Worm (Caenorhabditis elegans) whole organism, L4 larva: ENCODE results near the gene K10H10.13.

Experiments used
- F10B5.3 ChIP-seq: sonication (generic microtip); optimal IDR thresholded peaks from 2 replicates; lab custom pipeline; 2016; ENCODE audit warnings: mild to moderate bottlenecking, missing genetic modification characterization, missing compliant biosample characterization
- F49E8.2 ChIP-seq: sonication (generic microtip); optimal IDR thresholded peaks from 2 replicates; lab custom pipeline; 2016; ENCODE audit warnings: missing compliant biosample characterization, mild to moderate bottlenecking, missing genetic modification characterization, borderline replicate concordance
- R02D3.7 ChIP-seq: fragments of 150-350 bp; sonication (generic microtip); optimal IDR thresholded peaks from 3 replicates; lab custom pipeline; 2014; ENCODE audit warnings: missing biosample characterization, missing genetic modification characterization
- T20F7.1 ChIP-seq: fragments of 200-800 bp; sonication (Bioruptor generic); optimal IDR thresholded peaks from 2 replicates; lab custom pipeline; 2018; ENCODE audit warnings: mild to moderate bottlenecking, missing genetic modification characterization, missing compliant biosample characterization
- T26A8.4 ChIP-seq: fragments of 200-800 bp; sonication (Bioruptor generic); IDR thresholded peaks from 2 replicates; pipeline ENCODE4 v1.3.6; 2022; ENCODE audit warnings: missing genetic modification characterization, missing compliant biosample characterization
- Y105C5A.15 ChIP-seq: fragments of 200-800 bp; sonication (Bioruptor generic); IDR thresholded peaks from 2 replicates; pipeline ENCODE4 v1.3.6; 2022; ENCODE audit warnings: missing genetic modification characterization, missing compliant biosample characterization
- Y5F2A.4 ChIP-seq: fragments of 200-800 bp; sonication (Bioruptor generic); optimal IDR thresholded peaks from 2 replicates; lab custom pipeline; 2018; ENCODE audit warnings: mild to moderate bottlenecking, missing genetic modification characterization, missing compliant biosample characterization
- ZK337.2 ChIP-seq: fragments of 200-800 bp; sonication (Bioruptor generic); IDR thresholded peaks from 2 replicates; pipeline ENCODE4 v1.3.6; 2022; ENCODE audit warnings: missing genetic modification reagents, missing genetic modification characterization, missing compliant biosample characterization
- aha-1 ChIP-seq: fragments of 150-350 bp; peaks from one replicate; lab custom pipeline; 2014; ENCODE audit warnings: missing biosample characterization, missing genetic modification characterization
- ceh-28 ChIP-seq: fragments of 150-350 bp; optimal IDR thresholded peaks from 2 replicates; lab custom pipeline; 2014; ENCODE audit warnings: missing biosample characterization, missing genetic modification reagents, missing genetic modification characterization
- ceh-62 ChIP-seq: sonication (generic microtip); optimal IDR thresholded peaks from 2 replicates; lab custom pipeline; 2017; ENCODE audit warnings: missing biosample characterization, missing genetic modification characterization
- ctbp-1 ChIP-seq: fragments of 200-800 bp; sonication (Bioruptor generic); IDR thresholded peaks from 2 replicates; pipeline ENCODE4 v1.3.6; 2022; ENCODE audit warnings: missing genetic modification reagents, missing genetic modification characterization, missing compliant biosample characterization
- daf-8 ChIP-seq: fragments of 200-800 bp; sonication (Bioruptor generic); IDR thresholded peaks from 2 replicates; pipeline ENCODE4 v1.3.6; 2022; ENCODE audit warnings: missing genetic modification characterization, missing compliant biosample characterization
- dmd-6 ChIP-seq: fragments of 200-800 bp; sonication (Bioruptor generic); IDR thresholded peaks from 2 replicates; pipeline ENCODE4 v1.3.6; 2022; ENCODE audit warnings: missing genetic modification reagents, missing genetic modification characterization, missing compliant biosample characterization
- dmd-8 ChIP-seq: fragments of 200-800 bp; sonication (Bioruptor generic); IDR thresholded peaks from 2 replicates; pipeline ENCODE4 v1.3.6; 2022; ENCODE audit warnings: missing genetic modification characterization, missing compliant biosample characterization
- dmd-9 ChIP-seq: fragments of 200-800 bp; sonication (Bioruptor generic); IDR thresholded peaks from 2 replicates; pipeline ENCODE4 v1.3.6; 2022; ENCODE audit warnings: missing genetic modification reagents, missing genetic modification characterization, missing compliant biosample characterization
- dpl-1 ChIP-seq: fragments of 150-350 bp; optimal IDR thresholded peaks from 2 replicates; lab custom pipeline; 2014; ENCODE audit warnings: missing biosample characterization, missing genetic modification reagents, missing genetic modification characterization
- dve-1 ChIP-seq: sonication (generic microtip); optimal IDR thresholded peaks from 2 replicates; lab custom pipeline; 2017; ENCODE audit warnings: antibody characterized with exemption, mild to moderate bottlenecking, missing genetic modification characterization, missing compliant biosample characterization; ENCODE audit not compliant: insufficient read depth
- egl-27 ChIP-seq: sonication (generic microtip); optimal IDR thresholded peaks from 3 replicates; lab custom pipeline; 2017; ENCODE audit warnings: missing biosample characterization, missing genetic modification reagents, missing genetic modification characterization
- jun-1 ChIP-seq: fragments of 150-350 bp; optimal IDR thresholded peaks from 2 replicates; lab custom pipeline; 2014; ENCODE audit warnings: missing biosample characterization, missing genetic modification reagents, missing genetic modification characterization
- lin-15B ChIP-seq: fragments of 150-350 bp; sonication (generic microtip); optimal IDR thresholded peaks from 3 replicates; lab custom pipeline; 2014; ENCODE audit warnings: missing biosample characterization, missing genetic modification characterization
- lin-29 ChIP-seq: fragments of 200-800 bp; sonication (Bioruptor generic); IDR thresholded peaks from 2 replicates; pipeline ENCODE4 v1.3.6; 2022; ENCODE audit warnings: missing genetic modification reagents, missing genetic modification characterization, missing compliant biosample characterization
- lin-39 ChIP-seq: fragments of 150-350 bp; optimal IDR thresholded peaks from 2 replicates; lab custom pipeline; 2014; ENCODE audit warnings: missing biosample characterization, missing genetic modification reagents, missing genetic modification characterization
- madf-5 ChIP-seq, 2 experiments: fragments of 200-800 bp; sonication (Bioruptor generic); IDR thresholded peaks; 2 replicates each; pipeline ENCODE4 v1.3.6; 2022; ENCODE audit warnings: missing compliant biosample characterization in 2 of 2, missing genetic modification characterization in 2 of 2
- mep-1 ChIP-seq: fragments of 150-350 bp; sonication (generic microtip); optimal IDR thresholded peaks from 3 replicates; lab custom pipeline; 2014; ENCODE audit warnings: missing biosample characterization, missing genetic modification characterization
- mxl-2 ChIP-seq: fragments of 200-800 bp; sonication (Bioruptor generic); conservative IDR thresholded peaks from 2 replicates; pipeline ENCODE4 v1.3.6; 2022; ENCODE audit warnings: missing genetic modification reagents, missing genetic modification characterization, missing compliant biosample characterization
- mxl-3 ChIP-seq: fragments of 200-800 bp; sonication (Bioruptor generic); optimal IDR thresholded peaks from 2 replicates; lab custom pipeline; 2018; ENCODE audit warnings: mild to moderate bottlenecking, missing genetic modification characterization, missing compliant biosample characterization
- nhr-102 ChIP-seq: sonication (generic microtip); optimal IDR thresholded peaks from 2 replicates; lab custom pipeline; 2016; ENCODE audit warnings: mild to moderate bottlenecking, missing genetic modification characterization, moderate library complexity, missing compliant biosample characterization
- nhr-11 ChIP-seq: fragments of 150-350 bp; optimal IDR thresholded peaks from 2 replicates; lab custom pipeline; 2014; ENCODE audit warnings: missing biosample characterization, missing genetic modification characterization
- nhr-111 ChIP-seq: fragments of 200-800 bp; sonication (Bioruptor generic); optimal IDR thresholded peaks from 2 replicates; lab custom pipeline; 2018; ENCODE audit warnings: mild to moderate bottlenecking, missing genetic modification characterization, missing compliant biosample characterization
- nhr-237 ChIP-seq: sonication (generic microtip); optimal IDR thresholded peaks from 2 replicates; lab custom pipeline; 2017; ENCODE audit warnings: missing biosample characterization, missing genetic modification characterization
- nhr-28 ChIP-seq: fragments of 150-350 bp; optimal IDR thresholded peaks from 2 replicates; lab custom pipeline; 2014; ENCODE audit warnings: missing biosample characterization, missing genetic modification characterization
- nhr-41 ChIP-seq: fragments of 200-800 bp; sonication (Bioruptor generic); IDR thresholded peaks from 2 replicates; pipeline ENCODE4 v1.3.6; 2022; ENCODE audit warnings: missing genetic modification reagents, missing genetic modification characterization, missing compliant biosample characterization
- nhr-48 ChIP-seq: sonication (generic microtip); optimal IDR thresholded peaks from 2 replicates; lab custom pipeline; 2016; ENCODE audit warnings: mild to moderate bottlenecking, missing genetic modification characterization, missing compliant biosample characterization
- nhr-6 ChIP-seq: fragments of 150-350 bp; optimal IDR thresholded peaks from 2 replicates; lab custom pipeline; 2014; ENCODE audit warnings: missing biosample characterization, missing genetic modification characterization
- pha-4 ChIP-seq, 2 experiments: fragments of 150-350 bp in 1 of 2; fragments of 200-800 bp in 1 of 2; sonication (Bioruptor generic) in 1 of 2; IDR thresholded peaks in 1 of 2; optimal IDR thresholded peaks in 1 of 2; 2 replicates each; pipeline versions ENCODE4 v1.3.6 to Lab custom; 2014 to 2022; ENCODE audit warnings: missing genetic modification characterization in 2 of 2, missing genetic modification reagents in 2 of 2, missing biosample characterization in 1 of 2, missing compliant biosample characterization in 1 of 2
- php-3 ChIP-seq: fragments of 200-800 bp; sonication (Bioruptor generic); IDR thresholded peaks from 2 replicates; pipeline ENCODE4 v1.3.6; 2022; ENCODE audit warnings: missing genetic modification reagents, missing genetic modification characterization, missing compliant biosample characterization
- pqm-1 ChIP-seq: sonication (generic microtip); optimal IDR thresholded peaks from 2 replicates; lab custom pipeline; 2017; ENCODE audit warnings: missing biosample characterization, missing genetic modification characterization
- rbr-2 ChIP-seq: sonication (generic microtip); optimal IDR thresholded peaks from 2 replicates; lab custom pipeline; 2016; ENCODE audit warnings: missing genotype, missing genetic modification characterization, missing compliant biosample characterization
- sdz-12 ChIP-seq: fragments of 200-800 bp; sonication (Bioruptor generic); optimal IDR thresholded peaks from 2 replicates; lab custom pipeline; 2018; ENCODE audit warnings: mild to moderate bottlenecking, missing genetic modification characterization, missing compliant biosample characterization
- snpc-1.2 ChIP-seq: fragments of 200-800 bp; sonication (Bioruptor generic); IDR thresholded peaks from 2 replicates; pipeline ENCODE4 v1.3.6; 2022; ENCODE audit warnings: missing genetic modification reagents, missing genetic modification characterization, missing compliant biosample characterization
- snpc-4 ChIP-seq: fragments of 150-350 bp; optimal IDR thresholded peaks from 2 replicates; lab custom pipeline; 2014; ENCODE audit warnings: missing biosample characterization, missing genetic modification characterization
- spr-1 ChIP-seq: sonication (generic microtip); optimal IDR thresholded peaks from 2 replicates; lab custom pipeline; 2016; ENCODE audit warnings: mild to moderate bottlenecking, missing genetic modification characterization, missing compliant biosample characterization
- tag-97 ChIP-seq: fragments of 200-800 bp; sonication (Bioruptor generic); IDR thresholded peaks from 2 replicates; pipeline ENCODE4 v1.3.6; 2022; ENCODE audit warnings: missing genetic modification characterization, missing compliant biosample characterization
- unc-130 ChIP-seq: sonication (generic microtip); optimal IDR thresholded peaks from 2 replicates; lab custom pipeline; 2016; ENCODE audit warnings: missing genetic modification reagents, missing genetic modification characterization, missing compliant biosample characterization
- unc-39 ChIP-seq: sonication (generic microtip); optimal IDR thresholded peaks from 2 replicates; lab custom pipeline; 2017; ENCODE audit warnings: missing biosample characterization, missing genetic modification characterization
- unc-62 ChIP-seq, 3 experiments: fragments of 150-350 bp in 1 of 3; sonication (generic microtip); optimal IDR thresholded peaks in 2 of 3; peaks in 1 of 3; 1 replicate in 1 of 3; 2 replicates in 2 of 3; lab custom pipeline; 2014 to 2017; ENCODE audit warnings: missing biosample characterization in 3 of 3, missing genetic modification characterization in 3 of 3, missing genetic modification reagents in 3 of 3, missing genotype in 1 of 3
- vab-7 ChIP-seq: fragments of 200-800 bp; sonication (Bioruptor generic); IDR thresholded peaks from 2 replicates; pipeline ENCODE4 v1.3.6; 2022; ENCODE audit warnings: missing genetic modification reagents, missing genetic modification characterization, missing compliant biosample characterization
- zag-1 ChIP-seq: fragments of 150-350 bp; optimal IDR thresholded peaks from 2 replicates; lab custom pipeline; 2014; ENCODE audit warnings: missing biosample characterization, missing genetic modification characterization
- zfp-2 ChIP-seq: sonication (generic microtip); optimal IDR thresholded peaks from 2 replicates; lab custom pipeline; 2016; ENCODE audit warnings: mild to moderate bottlenecking, missing genetic modification characterization, missing compliant biosample characterization
- zip-2 ChIP-seq: fragments of 150-350 bp; optimal IDR thresholded peaks from 2 replicates; lab custom pipeline; 2014; ENCODE audit warnings: missing biosample characterization, missing genetic modification characterization
- ztf-11 ChIP-seq: fragments of 150-350 bp; optimal IDR thresholded peaks from 2 replicates; lab custom pipeline; 2014; ENCODE audit warnings: missing biosample characterization, missing genetic modification characterization

K10H10.13 gene

ce11 chrII:14488661-14489060 lies 22.4 kb downstream of the K10H10.13 start, which contains the start of gene usp-14 (continued):
- TF ChIP-seq ceh-28 (tag; lab: Kevin White, UChicago) (no peak), lin-15B (tag; lab: Kevin White, UChicago) (no peak), Y5F2A.4 (no peak), dmd-6 (GFP tag; lab: Robert Waterston, UW) (peak; percentile 53), sdz-12 (GFP tag; lab: Kevin White, UChicago) (no peak), nhr-111 (no peak), mxl-2 (GFP tag; lab: Robert Waterston, UW) (no peak), zfp-2 (tag; lab: Kevin White, UChicago) (no peak), tag-97 (GFP tag; lab: Robert Waterston, UW) (no peak), php-3 (GFP tag; lab: Robert Waterston, UW) (no peak), egl-27 (tag; lab: Kevin White, UChicago) (no peak), ztf-11 (tag; lab: Kevin White, UChicago) (no peak), nhr-102 (tag; lab: Kevin White, UChicago) (peak; percentile 15), dpl-1 (GFP tag; lab: Kevin White, UChicago) (peak; percentile 86), Y105C5A.15 (GFP tag; lab: Robert Waterston, UW) (no peak), jun-1 (tag; lab: Kevin White, UChicago) (no peak), nhr-237 (tag; lab: Kevin White, UChicago) (no peak), pha-4 (GFP tag; IDR thresholded peaks at IDR 0.05; lab: Robert Waterston, UW) (no peak), pha-4 (tag; optimal IDR thresholded peaks at IDR 0.05; lab: Kevin White, UChicago) (no peak), snpc-4 (no peak), ceh-62 (tag; lab: Kevin White, UChicago) (no peak), F10B5.3 (tag; lab: Kevin White, UChicago) (no peak), mep-1 (tag; lab: Kevin White, UChicago) (peak; percentile 53), nhr-11 (tag; lab: Kevin White, UChicago) (no peak), T26A8.4 (GFP tag; lab: Robert Waterston, UW) (0 out of 2 replicates have a peak, but pooled peaks have one; percentile 23), nhr-28 (tag; lab: Kevin White, UChicago) (peak; percentile 19), ZK337.2 (GFP tag; lab: Robert Waterston, UW) (no peak), zip-2 (tag; lab: Kevin White, UChicago) (no peak), dmd-8 (GFP tag; lab: Robert Waterston, UW) (no peak), R02D3.7 (no peak), dve-1 (peak; percentile 67), spr-1 (tag; lab: Kevin White, UChicago) (peak; percentile 24), nhr-48 (tag; lab: Kevin White, UChicago) (no peak), F49E8.2 (tag; lab: Kevin White, UChicago) (no peak), ctbp-1 (GFP tag; lab: Robert Waterston, UW) (no peak), unc-62 (GFP tag; optimal IDR thresholded peaks at IDR 0.05 in 1 of 2; lab: Kevin White, UChicago) (no peak), unc-62 (tag; optimal IDR thresholded peaks at IDR 0.05; lab: Kevin White, UChicago) (no peak), pqm-1 (tag; lab: Kevin White, UChicago) (no peak), lin-39 (tag; lab: Kevin White, UChicago) (no peak), daf-8 (GFP tag; lab: Robert Waterston, UW) (no peak), aha-1 (tag; lab: Kevin White, UChicago) (peak; percentile 98), unc-39 (no peak), nhr-6 (no peak), dmd-9 (GFP tag; lab: Robert Waterston, UW) (no peak), T20F7.1 (no peak), nhr-41 (GFP tag; lab: Robert Waterston, UW) (no peak), vab-7 (GFP tag; lab: Robert Waterston, UW) (0 out of 2 replicates have a peak, but pooled peaks have one; percentile 16), rbr-2 (tag; lab: Kevin White, UChicago) (peak; percentile 44), snpc-1.2 (GFP tag; lab: Robert Waterston, UW) (no peak), zag-1 (no peak), madf-5 (GFP tag; IDR thresholded peaks at IDR 0.05; lab: Robert Waterston, UW) (no peak), unc-130 (GFP tag; lab: Kevin White, UChicago) (no peak), lin-29 (GFP tag; lab: Robert Waterston, UW) (no peak), mxl-3 (peak; percentile 3)
